Worm (Caenorhabditis elegans): ENCODE results near the gene twk-4.

ce11 chrII:9173471-9173870 is 20.6 kb downstream of the twk-4 start:
- TF ChIP-seq rnt-1 (tag; optimal IDR thresholded peaks at IDR 0.05) = no peak
- no peak for TF ChIP-seq sox-4 (tag; optimal IDR thresholded peaks at IDR 0.05)
- TF ChIP-seq ama-1 (optimal IDR thresholded peaks at IDR 0.05) = no peak
- no peak for TF ChIP-seq tbx-2 (tag; optimal IDR thresholded peaks at IDR 0.05)
- no peak for TF ChIP-seq K02D7.2 (tag; optimal IDR thresholded peaks at IDR 0.05)
- TF ChIP-seq ets-4 (tag; optimal IDR thresholded peaks at IDR 0.05) = no peak
- TF ChIP-seq zip-5 (tag; optimal IDR thresholded peaks at IDR 0.05) = no peak
- TF ChIP-seq fkh-10 (GFP tag; optimal IDR thresholded peaks at IDR 0.05) = no peak

Measured in whole organism, late embryonic.